Worm (Caenorhabditis elegans): ENCODE results near the gene mec-14.

mec-14 gene

DNA sequence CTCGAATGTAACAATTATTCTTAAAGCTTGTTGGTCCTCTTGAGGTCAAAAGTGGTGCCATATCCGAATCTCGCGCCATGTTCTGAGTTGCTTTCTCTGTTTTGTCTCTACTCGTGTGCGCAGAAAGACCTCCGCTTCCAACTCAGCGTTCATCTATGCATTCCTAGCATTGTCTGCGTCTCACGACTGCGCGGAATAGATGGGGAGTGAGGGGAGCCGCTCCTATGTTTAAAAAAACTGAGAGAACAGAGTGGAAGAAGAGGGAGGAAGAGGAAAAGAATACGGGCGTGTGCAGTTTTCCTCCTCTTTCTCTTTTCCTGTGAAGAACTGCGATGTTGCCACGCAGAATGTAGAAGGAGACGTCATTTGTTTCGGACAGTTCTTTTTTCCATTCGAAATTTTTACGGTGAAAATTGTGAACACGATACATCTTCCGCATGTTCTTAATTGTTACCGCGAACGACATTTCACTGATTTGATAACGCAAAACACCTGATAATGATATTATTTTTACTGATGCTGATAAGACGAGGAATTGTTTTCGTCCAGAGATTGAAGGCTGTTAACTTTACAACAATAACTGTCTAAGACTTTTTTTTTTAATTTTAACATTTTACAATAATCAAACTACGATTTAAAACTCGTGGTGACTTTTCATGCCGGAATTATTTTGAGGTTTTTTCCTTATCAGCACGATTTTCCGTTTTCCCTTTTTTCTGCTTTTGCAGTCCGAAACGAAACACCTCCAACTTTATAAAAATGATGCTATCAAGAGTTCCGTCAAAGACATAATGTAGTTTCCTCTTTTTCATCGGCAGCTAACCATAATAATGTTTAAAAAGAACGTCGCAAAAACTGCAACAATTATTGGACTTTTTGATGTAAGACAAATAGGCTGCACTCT lies 25.9 kb downstream of the mec-14 start (continued):
- no peak for TF ChIP-seq zfp-2 (tag; optimal IDR thresholded peaks at IDR 0.05)

DNA sequence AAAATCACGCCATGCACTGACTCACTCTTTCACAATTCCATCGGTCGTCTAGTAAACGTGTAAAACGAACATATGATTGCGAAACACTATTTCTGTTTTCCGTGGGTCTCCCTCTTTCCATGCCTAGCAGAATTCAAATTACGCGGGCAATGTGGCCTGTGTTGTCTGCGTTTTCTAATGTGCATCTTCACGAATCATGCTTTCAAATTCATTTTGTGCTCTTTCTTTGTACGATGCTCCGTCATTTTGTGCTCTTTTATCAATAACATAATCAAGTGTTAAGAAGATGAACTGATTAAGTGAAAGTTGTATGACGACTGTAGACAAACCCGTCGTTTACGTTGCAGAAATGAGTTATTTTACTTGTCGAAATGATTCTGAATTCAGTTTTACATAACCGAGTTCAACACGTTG lies 27.0 kb downstream of the mec-14 start:
- TF ChIP-seq F26F4.8 (GFP tag; conservative IDR thresholded peaks at IDR 0.05) = no peak
- no peak for TF ChIP-seq F37D6.2 (tag; optimal IDR thresholded peaks at IDR 0.05)
- TF ChIP-seq R02D3.7 (tag; optimal IDR thresholded peaks at IDR 0.05) = no peak
- no peak for TF ChIP-seq spr-3 (GFP tag; optimal IDR thresholded peaks at IDR 0.05)
- no peak for TF ChIP-seq zfp-3 (GFP tag; conservative IDR thresholded peaks at IDR 0.05)
- TF ChIP-seq zag-1 (tag; optimal IDR thresholded peaks at IDR 0.05) = no peak
- TF ChIP-seq nhr-28 (tag; optimal IDR thresholded peaks at IDR 0.05) = peak; percentile 87
- TF ChIP-seq unc-130 (GFP tag; optimal IDR thresholded peaks at IDR 0.05) = no peak
- no peak for TF ChIP-seq spr-1 (tag; optimal IDR thresholded peaks at IDR 0.05)
- TF ChIP-seq nhr-102 (tag; optimal IDR thresholded peaks at IDR 0.05) = peak; percentile 77
- TF ChIP-seq ceh-28 (tag; optimal IDR thresholded peaks at IDR 0.05) = no peak
- TF ChIP-seq hlh-30 (tag; optimal IDR thresholded peaks at IDR 0.05; ENCODE audit: insufficient read depth) = peak; percentile 68
- TF ChIP-seq pha-4 (GFP tag; IDR thresholded peaks at IDR 0.05) = no peak
- peak; percentile 9 for TF ChIP-seq pha-4 (tag; optimal IDR thresholded peaks at IDR 0.05)
- no peak for TF ChIP-seq lim-7 (GFP tag; IDR thresholded peaks at IDR 0.05)
- peak; percentile 2 for TF ChIP-seq nhr-77 (tag; optimal IDR thresholded peaks at IDR 0.05)
- TF ChIP-seq mes-2 (tag; optimal IDR thresholded peaks at IDR 0.05; ENCODE audit: poor library complexity, severe bottlenecking) = peak; percentile 63
- TF ChIP-seq mdt-29 (GFP tag; IDR thresholded peaks at IDR 0.05) = no peak
- TF ChIP-seq fos-1 (tag; optimal IDR thresholded peaks at IDR 0.05) = no peak
- peak; percentile 58 for TF ChIP-seq nhr-6 (tag; optimal IDR thresholded peaks at IDR 0.05)
- peak; percentile 8; the same call in 1 of the 2 replicates for TF ChIP-seq hmg-1.1 (GFP tag; IDR thresholded peaks at IDR 0.05)
- TF ChIP-seq nhr-11 (tag; optimal IDR thresholded peaks at IDR 0.05) = peak; percentile 35
- TF ChIP-seq cey-2 (tag; optimal IDR thresholded peaks at IDR 0.05; ENCODE audit: borderline replicate concordance, insufficient read depth) = no peak
- peak; percentile 49 for TF ChIP-seq lin-13 (GFP tag; optimal IDR thresholded peaks at IDR 0.05)
- TF ChIP-seq T20F7.1 (GFP tag; optimal IDR thresholded peaks at IDR 0.05) = peak; percentile 63
- TF ChIP-seq daf-16 (GFP tag; optimal IDR thresholded peaks at IDR 0.05) = peak in 1 of 2 experiments; percentile 28
- TF ChIP-seq daf-16 (tag; optimal IDR thresholded peaks at IDR 0.05) = peak; percentile 92
- TF ChIP-seq nhr-41 (GFP tag; IDR thresholded peaks at IDR 0.05) = no peak
- peak; percentile 58; the same call in 1 of the 2 replicates for TF ChIP-seq saeg-2 (GFP tag; IDR thresholded peaks at IDR 0.05)
- TF ChIP-seq nhr-111 (GFP tag; optimal IDR thresholded peaks at IDR 0.05) = no peak
- TF ChIP-seq nhr-48 (tag; optimal IDR thresholded peaks at IDR 0.05) = peak; percentile 60
- no peak for TF ChIP-seq ctbp-1 (GFP tag; IDR thresholded peaks at IDR 0.05)
- peak; percentile 69 for TF ChIP-seq dpl-1 (GFP tag; optimal IDR thresholded peaks at IDR 0.05)
- peak; percentile 96 for TF ChIP-seq pqm-1 (tag; optimal IDR thresholded peaks at IDR 0.05)
- peak in 1 of 2 experiments; percentile 63 for TF ChIP-seq hif-1 (tag; optimal IDR thresholded peaks at IDR 0.05)
- TF ChIP-seq jun-1 (tag; optimal IDR thresholded peaks at IDR 0.05) = peak; percentile 29
- TF ChIP-seq lin-38 (GFP tag; IDR thresholded peaks at IDR 0.05) = peak; percentile 26
- no peak for TF ChIP-seq zip-11 (GFP tag; IDR thresholded peaks at IDR 0.05)
- no peak for TF ChIP-seq ZK337.2 (GFP tag; IDR thresholded peaks at IDR 0.05)
- peak in 1 of 2 experiments; percentile 38 for TF ChIP-seq unc-62 (GFP tag; optimal IDR thresholded peaks at IDR 0.05 in 1 of 2)
- no peak for TF ChIP-seq unc-62 (tag; optimal IDR thresholded peaks at IDR 0.05)
- TF ChIP-seq hlh-11 (tag; optimal IDR thresholded peaks at IDR 0.05) = peak; percentile 89
- peak; percentile 92 for TF ChIP-seq dmd-6 (GFP tag; IDR thresholded peaks at IDR 0.05)
- TF ChIP-seq mdl-1 (tag; optimal IDR thresholded peaks at IDR 0.05) = peak in 1 of 2 experiments; percentile 83
- TF ChIP-seq lin-1 (GFP tag; IDR thresholded peaks at IDR 0.05) = peak; percentile 67
- no peak for TF ChIP-seq Y48G9A.11 (GFP tag; IDR thresholded peaks at IDR 0.05)
- no peak for TF ChIP-seq daf-19 (GFP tag; conservative IDR thresholded peaks at IDR 0.05)

Data from whole organism, L4 larva.